Fruit fly (Drosophila melanogaster): Measurements from ENCODE around the gene CG6168.

- TF ChIP-seq CG8319 (GFP tag; optimal IDR thresholded peaks at IDR 0.05) (no peak), CG10631 (GFP tag; optimal IDR thresholded peaks at IDR 0.05) (no peak), esn (GFP tag; optimal IDR thresholded peaks at IDR 0.05) (no peak)
Measured at dm6 chr3L:11290796-11291195, 30.7 kb downstream of the CG6168 start.
